Fruit fly (Drosophila melanogaster) whole organism, embryonic: ENCODE data around the gene CG11263.

Experiments used
- BtbVII ChIP-seq: fragments of 200-800 bp; sonication (Bioruptor generic); optimal IDR thresholded peaks from 3 replicates; lab custom pipeline; 2017; ENCODE audit warnings: missing biosample characterization, mild to moderate bottlenecking, missing genetic modification characterization
- CG11247 ChIP-seq: fragments of 200-800 bp; sonication (Bioruptor generic); IDR thresholded peaks from 2 replicates; pipeline ENCODE4 v1.3.6; 2022; ENCODE audit warnings: missing biosample characterization, missing genetic modification characterization
- CG11696 ChIP-seq: fragments of 200-800 bp; sonication (Bioruptor generic); IDR thresholded peaks from 2 replicates; pipeline ENCODE4 v1.3.6; 2022; ENCODE audit warnings: missing biosample characterization, missing genetic modification characterization
- CG12104 ChIP-seq: fragments of 200-800 bp; sonication (Bioruptor generic); optimal IDR thresholded peaks from 3 replicates; lab custom pipeline; 2016; ENCODE audit warnings: missing biosample characterization, missing genetic modification characterization
- CG12155 ChIP-seq: fragments of 200-800 bp; sonication (Bioruptor generic); optimal IDR thresholded peaks from 3 replicates; lab custom pipeline; 2016; ENCODE audit warnings: missing biosample characterization, missing genetic modification characterization
- CG1233 ChIP-seq: fragments of 200-800 bp; sonication (Bioruptor generic); optimal IDR thresholded peaks from 4 replicates; lab custom pipeline; 2018; ENCODE audit warnings: missing biosample characterization, mild to moderate bottlenecking, missing genetic modification characterization
- CG13287 ChIP-seq: fragments of 200-800 bp; sonication (Bioruptor generic); IDR thresholded peaks from 2 replicates; pipeline ENCODE4 v1.3.6; 2022; ENCODE audit warnings: missing biosample characterization, missing genetic modification characterization; ENCODE audit not compliant: partially characterized antibody
- CG13624 ChIP-seq: fragments of 200-800 bp; sonication (Bioruptor generic); optimal IDR thresholded peaks from 2 replicates; lab custom pipeline; 2016; ENCODE audit warnings: missing biosample characterization, missing genetic modification characterization
- CG14050 ChIP-seq: fragments of 200-800 bp; sonication (Bioruptor generic); IDR thresholded peaks from 3 replicates; pipeline ENCODE4 v1.3.6; 2022; ENCODE audit warnings: missing biosample characterization, missing genetic modification characterization
- CG16815 ChIP-seq: fragments of 200-800 bp; sonication (Bioruptor generic); optimal IDR thresholded peaks from 3 replicates; lab custom pipeline; 2017; ENCODE audit warnings: missing biosample characterization, mild to moderate bottlenecking, missing genetic modification characterization
- CG17186 ChIP-seq: fragments of 200-800 bp; sonication (Bioruptor generic); optimal IDR thresholded peaks from 3 replicates; lab custom pipeline; 2017; ENCODE audit warnings: missing biosample characterization, missing genetic modification reagents, missing genetic modification characterization
- CG17361 ChIP-seq: fragments of 200-800 bp; sonication (Bioruptor generic); IDR thresholded peaks from 3 replicates; pipeline ENCODE4 v1.3.6; 2022; ENCODE audit warnings: missing biosample characterization, missing genetic modification characterization
- CG17912 ChIP-seq: fragments of 200-800 bp; sonication (Bioruptor generic); optimal IDR thresholded peaks from 2 replicates; lab custom pipeline; 2018; ENCODE audit warnings: missing biosample characterization, mild to moderate bottlenecking, missing genetic modification characterization
- CG18764 ChIP-seq: fragments of 200-800 bp; sonication (Bioruptor generic); optimal IDR thresholded peaks from 3 replicates; lab custom pipeline; 2016; ENCODE audit warnings: missing biosample characterization, missing genetic modification characterization
- CG3163 ChIP-seq: fragments of 200-800 bp; sonication (Bioruptor generic); optimal IDR thresholded peaks from 3 replicates; lab custom pipeline; 2016; ENCODE audit warnings: missing biosample characterization, missing genetic modification characterization
- CG33213 ChIP-seq: fragments of 200-800 bp; sonication (Bioruptor generic); optimal IDR thresholded peaks from 3 replicates; lab custom pipeline; 2016; ENCODE audit warnings: missing biosample characterization, missing genetic modification characterization
- CG34376 ChIP-seq: fragments of 200-800 bp; sonication (Bioruptor generic); optimal IDR thresholded peaks from 2 replicates; lab custom pipeline; 2018; ENCODE audit warnings: missing biosample characterization, mild to moderate bottlenecking, missing genetic modification characterization
- CG4854 ChIP-seq: fragments of 200-800 bp; sonication (Bioruptor generic); optimal IDR thresholded peaks from 2 replicates; lab custom pipeline; 2016; ENCODE audit warnings: missing biosample characterization, missing genetic modification characterization, inconsistent platforms
- CG6683 ChIP-seq: fragments of 200-800 bp; sonication (Bioruptor generic); optimal IDR thresholded peaks from 2 replicates; lab custom pipeline; 2017; ENCODE audit warnings: missing biosample characterization, mild to moderate bottlenecking, missing genetic modification characterization, missing genetic modification reagents
- CG8089 ChIP-seq: fragments of 200-800 bp; sonication (Bioruptor generic); optimal IDR thresholded peaks from 3 replicates; lab custom pipeline; 2016; ENCODE audit warnings: missing biosample characterization, missing genetic modification characterization
- CG8281 ChIP-seq: fragments of 200-800 bp; sonication (Bioruptor generic); optimal IDR thresholded peaks from 2 replicates; lab custom pipeline; 2018; ENCODE audit warnings: missing biosample characterization, mild to moderate bottlenecking, missing genetic modification characterization, moderate library complexity
- CG8359 ChIP-seq: fragments of 200-800 bp; sonication (Bioruptor generic); optimal IDR thresholded peaks from 2 replicates; lab custom pipeline; 2017; ENCODE audit warnings: missing biosample characterization, mild to moderate bottlenecking, missing genetic modification characterization, borderline replicate concordance
- CG8924 ChIP-seq: fragments of 200-800 bp; optimal IDR thresholded peaks from 3 replicates; lab custom pipeline; 2019; ENCODE audit warnings: missing biosample characterization, mild to moderate bottlenecking, missing genetic modification characterization, moderate library complexity
- CG9609 ChIP-seq: fragments of 200-800 bp; sonication (Bioruptor generic); optimal IDR thresholded peaks from 3 replicates; lab custom pipeline; 2016; ENCODE audit warnings: missing biosample characterization, missing genetic modification characterization
- CG9932 ChIP-seq: fragments of 200-800 bp; sonication (Bioruptor generic); IDR thresholded peaks from 2 replicates; pipeline ENCODE4 v1.3.6; 2022; ENCODE audit warnings: missing biosample characterization, missing genetic modification characterization
- Dad ChIP-seq: fragments of 200-800 bp; sonication (Bioruptor generic); optimal IDR thresholded peaks from 3 replicates; lab custom pipeline; 2016; ENCODE audit warnings: missing biosample characterization, missing genetic modification characterization
- Deaf1 ChIP-seq: fragments of 200-800 bp; optimal IDR thresholded peaks from 3 replicates; lab custom pipeline; 2019; ENCODE audit warnings: missing biosample characterization, mild to moderate bottlenecking, missing genetic modification characterization, moderate library complexity
- Dp ChIP-seq: fragments of 200-800 bp; sonication (Bioruptor generic); optimal IDR thresholded peaks from 2 replicates; lab custom pipeline; 2018; ENCODE audit warnings: missing biosample characterization, mild to moderate bottlenecking, missing genetic modification characterization, moderate library complexity
- Drgx ChIP-seq: fragments of 200-800 bp; sonication (Bioruptor generic); IDR thresholded peaks from 2 replicates; pipeline ENCODE4 v1.3.6; 2022; ENCODE audit warnings: missing biosample characterization, missing genetic modification characterization
- NC2α ChIP-seq: fragments of 200-800 bp; sonication (Bioruptor generic); optimal IDR thresholded peaks from 2 replicates; lab custom pipeline; 2016; ENCODE audit warnings: missing biosample characterization, missing genetic modification characterization
- NfI ChIP-seq: fragments of 200-800 bp; sonication (Bioruptor generic); optimal IDR thresholded peaks from 3 replicates; lab custom pipeline; 2018; ENCODE audit warnings: missing biosample characterization, mild to moderate bottlenecking, missing genetic modification characterization, moderate library complexity
- crp ChIP-seq, 2 experiments: fragments of 200-800 bp; sonication (Bioruptor generic); optimal IDR thresholded peaks; 2 replicates in 1 of 2; 3 replicates in 1 of 2; lab custom pipeline; 2017; ENCODE audit warnings: missing biosample characterization in 2 of 2, missing genetic modification characterization in 2 of 2, mild to moderate bottlenecking in 1 of 2, moderate library complexity in 1 of 2
- dati ChIP-seq: fragments of 200-800 bp; sonication (Bioruptor generic); IDR thresholded peaks from 2 replicates; pipeline ENCODE4 v1.3.6; 2022; ENCODE audit warnings: missing biosample characterization, missing genetic modification characterization
- dimm ChIP-seq: fragments of 200-800 bp; sonication (Bioruptor generic); IDR thresholded peaks from 2 replicates; pipeline ENCODE4 v1.3.6; 2022; ENCODE audit warnings: missing biosample characterization, missing genetic modification characterization
- fd64A ChIP-seq: fragments of 200-800 bp; sonication (Bioruptor generic); optimal IDR thresholded peaks from 3 replicates; lab custom pipeline; 2018; ENCODE audit warnings: missing biosample characterization, mild to moderate bottlenecking, missing genetic modification characterization
- ftz-f1 ChIP-seq: fragments of 200-800 bp; sonication (Bioruptor generic); optimal IDR thresholded peaks from 2 replicates; lab custom pipeline; 2016; ENCODE audit warnings: missing biosample characterization, missing genetic modification characterization
- gce ChIP-seq: fragments of 200-800 bp; sonication (Bioruptor generic); IDR thresholded peaks from 3 replicates; pipeline ENCODE4 v1.3.6; 2022; ENCODE audit warnings: missing biosample characterization, missing genetic modification characterization
- gsb ChIP-seq: fragments of 200-800 bp; sonication (Bioruptor generic); IDR thresholded peaks from 2 replicates; pipeline ENCODE4 v1.3.6; 2022; ENCODE audit warnings: missing biosample characterization, missing genetic modification characterization
- gt ChIP-seq: fragments of 200-800 bp; sonication (Bioruptor generic); IDR thresholded peaks from 2 replicates; pipeline ENCODE4 v1.3.6; 2022; ENCODE audit warnings: missing biosample characterization, missing genetic modification characterization
- kni ChIP-seq: fragments of 200-800 bp; sonication (Bioruptor generic); optimal IDR thresholded peaks from 3 replicates; lab custom pipeline; 2017; ENCODE audit warnings: mild to moderate bottlenecking, missing biosample characterization, missing genetic modification reagents, missing genetic modification characterization
- maf-S ChIP-seq: fragments of 200-800 bp; sonication (Bioruptor generic); optimal IDR thresholded peaks from 2 replicates; lab custom pipeline; 2016; ENCODE audit warnings: missing biosample characterization, missing genetic modification characterization
- peb ChIP-seq: fragments of 200-800 bp; sonication (Bioruptor generic); IDR thresholded peaks from 2 replicates; pipeline ENCODE4 v1.3.6; 2022; ENCODE audit warnings: missing biosample characterization, missing genetic modification characterization
- repo ChIP-seq: fragments of 200-800 bp; sonication (Bioruptor generic); optimal IDR thresholded peaks from 2 replicates; lab custom pipeline; 2016; ENCODE audit warnings: missing biosample characterization, missing genetic modification characterization
- sens ChIP-seq: fragments of 200-800 bp; sonication (Bioruptor generic); peaks from one replicate; lab custom pipeline; 2016; ENCODE audit warnings: missing biosample characterization, missing genetic modification characterization
- sim ChIP-seq: fragments of 200-800 bp; sonication (Bioruptor generic); IDR thresholded peaks from 2 replicates; pipeline ENCODE4 v1.3.6; 2022; ENCODE audit warnings: missing biosample characterization, missing genetic modification characterization
- tgo ChIP-seq: fragments of 200-800 bp; sonication (Bioruptor generic); IDR thresholded peaks from 3 replicates; pipeline ENCODE4 v1.3.6; 2022; ENCODE audit warnings: missing biosample characterization, missing genetic modification characterization
- tll ChIP-seq, 2 experiments: fragments of 200-800 bp in 1 of 2; fragments of >200 bp in 1 of 2; sonication (Bioruptor generic) in 1 of 2; optimal IDR thresholded peaks; 2 replicates each; lab custom pipeline; 2017 to 2019; ENCODE audit warnings: missing biosample characterization in 2 of 2, missing genetic modification characterization in 2 of 2, mild to moderate bottlenecking in 1 of 2, moderate library complexity in 1 of 2
- wdn ChIP-seq: fragments of 200-800 bp; sonication (Bioruptor generic); IDR thresholded peaks from 2 replicates; pipeline ENCODE4 v1.3.6; 2022; ENCODE audit warnings: missing biosample characterization, missing genetic modification characterization
- wek ChIP-seq: fragments of 200-800 bp; sonication (Bioruptor generic); optimal IDR thresholded peaks from 3 replicates; lab custom pipeline; 2018; ENCODE audit warnings: missing biosample characterization, mild to moderate bottlenecking, missing genetic modification characterization, moderate library complexity
- z ChIP-seq: fragments of 200-800 bp; sonication (Bioruptor generic); IDR thresholded peaks from 3 replicates; pipeline ENCODE4 v1.3.6; 2022; ENCODE audit warnings: missing biosample characterization, missing genetic modification characterization

Gene CG11263

DNA sequence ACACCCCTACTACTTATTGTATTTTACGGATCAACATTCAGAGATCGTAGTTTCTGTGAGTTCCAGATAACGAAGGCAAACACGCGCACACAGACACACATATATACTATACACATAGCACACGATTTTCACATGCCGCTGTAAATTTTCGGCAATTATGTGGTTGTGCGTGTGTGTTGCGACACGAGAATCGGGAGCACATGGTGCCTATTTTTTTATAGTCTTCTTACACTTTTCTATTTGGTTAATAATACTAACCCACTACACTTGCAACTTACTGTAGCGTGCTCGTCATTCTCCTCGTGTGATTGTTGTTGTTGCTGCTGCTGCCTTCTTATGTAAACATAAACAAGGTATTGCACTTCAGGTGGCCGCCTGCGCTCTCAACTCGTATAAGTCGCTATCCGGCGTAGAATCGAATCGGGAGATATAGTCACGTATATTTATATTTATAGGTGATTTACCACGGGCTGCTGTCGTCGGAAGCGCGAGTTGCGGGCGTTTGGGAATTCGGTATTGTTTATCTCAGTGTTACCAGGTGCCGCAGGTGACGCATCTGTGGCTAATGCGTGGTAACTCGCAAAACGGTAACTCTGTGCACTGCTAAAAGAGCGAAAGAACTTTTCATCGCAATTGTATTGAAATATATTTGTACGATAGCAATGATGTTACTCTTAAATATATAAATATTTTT, 15.7 kb downstream of the CG11263 start, which contains the start of gene Adk2 (continued):
- TF ChIP-seq CG8924 = peak; percentile 75
- TF ChIP-seq Deaf1 (tag; lab: Kevin White, UChicago) = peak; percentile 60
- TF ChIP-seq CG8089 = no peak
- TF ChIP-seq fd64A = no peak
- no peak for TF ChIP-seq CG14050 (GFP tag; lab: Robert Waterston, UW)
- TF ChIP-seq z = no peak
- no peak for TF ChIP-seq repo (GFP tag; lab: Kevin White, UChicago)
- TF ChIP-seq wek (GFP tag; lab: Kevin White, UChicago) = no peak
- no peak for TF ChIP-seq CG6683 (GFP tag; lab: Kevin White, UChicago)
- no peak for TF ChIP-seq CG17186
- peak; percentile 25 for TF ChIP-seq CG33213
- TF ChIP-seq CG12155 (GFP tag; lab: Kevin White, UChicago) = no peak
- TF ChIP-seq dimm = no peak
- TF ChIP-seq CG11247 (GFP tag; lab: Robert Waterston, UW) = peak; percentile 60
- no peak for TF ChIP-seq CG16815 (GFP tag; lab: Kevin White, UChicago)
- TF ChIP-seq NfI (GFP tag; lab: Kevin White, UChicago) = peak; percentile 17
- no peak for TF ChIP-seq peb (GFP tag; lab: Robert Waterston, UW)
- peak; percentile 73 for TF ChIP-seq sens (GFP tag; lab: Kevin White, UChicago)
- no peak for TF ChIP-seq gce (GFP tag; lab: Robert Waterston, UW)
- TF ChIP-seq CG4854 (GFP tag; lab: Kevin White, UChicago) = no peak
- no peak for TF ChIP-seq crp (GFP tag; optimal IDR thresholded peaks at IDR 0.05; lab: Kevin White, UChicago)
- TF ChIP-seq dati (GFP tag; lab: Robert Waterston, UW) = no peak
- no peak for TF ChIP-seq wdn (GFP tag; lab: Robert Waterston, UW)
- no peak for TF ChIP-seq sim
- TF ChIP-seq gt (GFP tag; lab: Robert Waterston, UW) = 0 out of 2 replicates have a peak, but pooled peaks have one; percentile 14
- TF ChIP-seq gsb (GFP tag; lab: Robert Waterston, UW) = peak; percentile 40; the same call in 1 of the 2 replicates
- no peak for TF ChIP-seq tll (GFP tag; optimal IDR thresholded peaks at IDR 0.05; lab: Kevin White, UChicago)
- TF ChIP-seq CG17912 (GFP tag; lab: Kevin White, UChicago) = no peak
- no peak for TF ChIP-seq CG3163
- TF ChIP-seq CG17361 = no peak
- no peak; the same call in 1 of the 2 replicates for TF ChIP-seq CG13287
- TF ChIP-seq CG8359 (GFP tag; lab: Kevin White, UChicago) = no peak
- no peak for TF ChIP-seq CG13624 (GFP tag; lab: Kevin White, UChicago)
- TF ChIP-seq Dad (GFP tag; lab: Kevin White, UChicago) = no peak
- TF ChIP-seq tgo (GFP tag; lab: Robert Waterston, UW) = peak; percentile 44; the same call in 2 of the 3 replicates
- TF ChIP-seq CG9609 (GFP tag; lab: Kevin White, UChicago) = peak; percentile 12
- TF ChIP-seq BtbVII (GFP tag; lab: Kevin White, UChicago) = no peak
- TF ChIP-seq CG9932 = peak; percentile 76
- no peak for TF ChIP-seq CG1233 (GFP tag; lab: Kevin White, UChicago)
- peak; percentile 16 for TF ChIP-seq Dp (GFP tag; lab: Kevin White, UChicago)
- TF ChIP-seq CG11696 (GFP tag; lab: Robert Waterston, UW) = no peak
- no peak for TF ChIP-seq maf-S (GFP tag; lab: Kevin White, UChicago)
- peak; percentile 41 for TF ChIP-seq kni
- TF ChIP-seq CG12104 = no peak
- no peak for TF ChIP-seq CG34376 (GFP tag; lab: Kevin White, UChicago)
- TF ChIP-seq ftz-f1 (GFP tag; lab: Kevin White, UChicago) = no peak
- peak; percentile 47; the same call in 1 of the 2 replicates for TF ChIP-seq Drgx (GFP tag; lab: Robert Waterston, UW)
- TF ChIP-seq NC2α (GFP tag; lab: Kevin White, UChicago) = no peak
- peak; percentile 24 for TF ChIP-seq CG18764
- TF ChIP-seq CG8281 (tag; lab: Kevin White, UChicago) = no peak
